Worm (Caenorhabditis elegans): ENCODE measurements around the gene T20D4.7.

Gene T20D4.7

DNA sequence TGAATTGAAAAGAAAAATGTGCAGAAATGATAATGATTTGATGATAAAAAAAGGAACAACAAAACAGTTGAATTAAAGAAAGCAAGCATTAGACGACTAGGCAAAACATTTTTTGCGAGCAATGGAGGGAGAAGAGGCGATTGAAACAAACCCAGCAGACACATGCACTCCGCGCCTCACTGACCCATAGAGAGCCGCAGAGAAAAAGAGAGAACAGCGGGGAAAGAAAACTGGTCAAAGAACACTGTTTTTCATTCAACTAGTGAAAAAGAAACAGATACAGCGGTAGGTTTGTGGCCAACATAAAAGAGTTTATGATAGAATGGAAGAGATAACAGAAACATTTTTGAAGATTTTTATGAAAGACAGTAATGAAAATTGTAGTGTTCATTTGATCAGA is 20.4 kb upstream of the T20D4.7 start:
- TF ChIP-seq ztf-7 (tag; optimal IDR thresholded peaks at IDR 0.05) (no peak), rbr-2 (tag; optimal IDR thresholded peaks at IDR 0.05) (no peak), R02D3.7 (tag; optimal IDR thresholded peaks at IDR 0.05) (no peak), cey-2 (tag; optimal IDR thresholded peaks at IDR 0.05; ENCODE audit: borderline replicate concordance, insufficient read depth) (no peak), pha-4 (GFP tag; IDR thresholded peaks at IDR 0.05) (no peak), pha-4 (tag; optimal IDR thresholded peaks at IDR 0.05) (peak; percentile 40), php-3 (GFP tag; IDR thresholded peaks at IDR 0.05) (0 out of 2 replicates have a peak, but pooled peaks have one; percentile 42), nhr-48 (tag; optimal IDR thresholded peaks at IDR 0.05) (peak; percentile 82), pqm-1 (tag; optimal IDR thresholded peaks at IDR 0.05) (peak; percentile 1), ceh-44 (GFP tag; IDR thresholded peaks at IDR 0.05) (no peak), nhr-77 (tag; optimal IDR thresholded peaks at IDR 0.05) (peak; percentile 54), nhr-111 (GFP tag; optimal IDR thresholded peaks at IDR 0.05) (no peak), mes-2 (tag; optimal IDR thresholded peaks at IDR 0.05; ENCODE audit: poor library complexity, severe bottlenecking) (peak; percentile 40), mxl-3 (GFP tag; optimal IDR thresholded peaks at IDR 0.05) (peak; percentile 59), Y48G9A.11 (GFP tag; IDR thresholded peaks at IDR 0.05) (no peak), zip-11 (GFP tag; IDR thresholded peaks at IDR 0.05) (no peak), Y105C5A.15 (GFP tag; IDR thresholded peaks at IDR 0.05) (no peak), dmd-6 (GFP tag; IDR thresholded peaks at IDR 0.05) (peak; percentile 81), skn-1 (tag; optimal IDR thresholded peaks at IDR 0.05) (no peak), attf-4 (tag; optimal IDR thresholded peaks at IDR 0.05) (no peak), tag-97 (GFP tag; IDR thresholded peaks at IDR 0.05) (no peak), unc-130 (GFP tag; optimal IDR thresholded peaks at IDR 0.05) (no peak), fkh-10 (GFP tag; optimal IDR thresholded peaks at IDR 0.05) (no peak), hlh-11 (tag; optimal IDR thresholded peaks at IDR 0.05) (peak; percentile 82), hmg-1.1 (GFP tag; IDR thresholded peaks at IDR 0.05) (peak; percentile 42; the same call in 1 of the 2 replicates), lin-1 (GFP tag; IDR thresholded peaks at IDR 0.05) (peak; percentile 25; the same call in 1 of the 2 replicates), mdl-1 (tag; optimal IDR thresholded peaks at IDR 0.05) (peak; percentile 62 to 73), nhr-28 (tag; optimal IDR thresholded peaks at IDR 0.05) (peak; percentile 90), lir-3 (tag; optimal IDR thresholded peaks at IDR 0.05) (no peak), daf-16 (GFP tag; optimal IDR thresholded peaks at IDR 0.05) (peak in 1 of 2 experiments; percentile 36), daf-16 (tag; optimal IDR thresholded peaks at IDR 0.05) (peak; percentile 63), nhr-102 (tag; optimal IDR thresholded peaks at IDR 0.05) (no peak), zfp-3 (GFP tag; conservative IDR thresholded peaks at IDR 0.05) (no peak), set-16 (GFP tag; IDR thresholded peaks at IDR 0.05) (no peak), ceh-82 (tag; optimal IDR thresholded peaks at IDR 0.05) (no peak), mep-1 (tag; optimal IDR thresholded peaks at IDR 0.05) (no peak), hlh-30 (tag; optimal IDR thresholded peaks at IDR 0.05; ENCODE audit: insufficient read depth) (peak; percentile 57), duxl-1 (tag; optimal IDR thresholded peaks at IDR 0.05; ENCODE audit: poor library complexity) (peak; percentile 21), dmd-8 (GFP tag; IDR thresholded peaks at IDR 0.05) (no peak), F49E8.2 (tag; optimal IDR thresholded peaks at IDR 0.05; ENCODE audit: borderline replicate concordance) (no peak)

DNA sequence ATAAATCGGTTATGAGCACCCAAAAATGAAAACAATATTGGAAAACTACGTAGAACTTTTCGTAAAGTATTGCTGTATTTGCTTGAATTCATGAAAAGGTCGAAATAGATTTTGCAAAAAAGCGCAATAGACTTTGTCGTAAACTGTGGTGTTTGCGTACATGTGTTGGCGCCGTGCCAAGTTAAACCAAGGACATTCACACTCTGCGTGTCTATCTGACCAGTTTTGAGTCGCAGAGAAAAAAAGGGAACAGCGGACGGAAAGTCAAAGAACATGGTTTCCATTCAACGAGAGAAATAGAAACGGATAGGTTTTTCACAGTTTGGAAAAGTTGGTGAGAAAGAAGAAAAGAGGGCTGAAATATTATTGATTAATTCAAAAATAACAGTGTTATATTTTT is 17.7 kb upstream of the T20D4.7 start:
- no peak for TF ChIP-seq ztf-11 (tag; optimal IDR thresholded peaks at IDR 0.05)
- peak; percentile 43 to 80 for TF ChIP-seq mdl-1 (tag; optimal IDR thresholded peaks at IDR 0.05)
- TF ChIP-seq nhr-6 (tag; optimal IDR thresholded peaks at IDR 0.05) = peak; percentile 86
- TF ChIP-seq zfp-2 (tag; optimal IDR thresholded peaks at IDR 0.05) = peak; percentile 7
- no peak for TF ChIP-seq Y5F2A.4 (GFP tag; optimal IDR thresholded peaks at IDR 0.05)
- peak; percentile 91 for TF ChIP-seq nhr-25 (tag; optimal IDR thresholded peaks at IDR 0.05; ENCODE audit: borderline replicate concordance, insufficient read depth)
- peak; percentile 73 for TF ChIP-seq hlh-30 (tag; optimal IDR thresholded peaks at IDR 0.05; ENCODE audit: insufficient read depth)
- TF ChIP-seq nhr-48 (tag; optimal IDR thresholded peaks at IDR 0.05) = peak; percentile 96
- no peak for TF ChIP-seq F49E8.2 (tag; optimal IDR thresholded peaks at IDR 0.05; ENCODE audit: borderline replicate concordance)
- TF ChIP-seq pqm-1 (tag; optimal IDR thresholded peaks at IDR 0.05) = no peak
- peak; percentile 83 for TF ChIP-seq nhr-11 (tag; optimal IDR thresholded peaks at IDR 0.05)
- peak; percentile 75 for TF ChIP-seq mes-2 (tag; optimal IDR thresholded peaks at IDR 0.05; ENCODE audit: poor library complexity, severe bottlenecking)
- no peak for TF ChIP-seq nhr-111 (GFP tag; optimal IDR thresholded peaks at IDR 0.05)
- TF ChIP-seq hlh-11 (tag; optimal IDR thresholded peaks at IDR 0.05) = peak; percentile 93
- TF ChIP-seq fkh-10 (GFP tag; optimal IDR thresholded peaks at IDR 0.05) = peak; percentile 12
- TF ChIP-seq nhr-28 (tag; optimal IDR thresholded peaks at IDR 0.05) = peak; percentile 94
- 0 out of 2 replicates have a peak, but pooled peaks have one; percentile 31 for TF ChIP-seq tra-1 (GFP tag; IDR thresholded peaks at IDR 0.05)
- peak; percentile 57; the same call in 1 of the 2 replicates for TF ChIP-seq ctbp-1 (GFP tag; IDR thresholded peaks at IDR 0.05)
- TF ChIP-seq cey-2 (tag; optimal IDR thresholded peaks at IDR 0.05; ENCODE audit: borderline replicate concordance, insufficient read depth) = peak; percentile 18
- peak; percentile 38 for TF ChIP-seq lin-13 (GFP tag; optimal IDR thresholded peaks at IDR 0.05)
- peak; percentile 62 for TF ChIP-seq nhr-76 (tag; optimal IDR thresholded peaks at IDR 0.05)
